Worm (Caenorhabditis elegans) whole organism, late embryonic: ENCODE data around the gene zig-10.

Experiments used
- C08G9.2 ChIP-seq: sonication (generic microtip); optimal IDR thresholded peaks from 2 replicates; lab custom pipeline; 2016; ENCODE audit warnings: mild to moderate bottlenecking, missing genetic modification characterization, moderate library complexity, missing compliant biosample characterization
- C38D4.7 ChIP-seq: fragments of 200-800 bp; sonication (Bioruptor generic); optimal IDR thresholded peaks from 2 replicates; lab custom pipeline; 2018; ENCODE audit warnings: mild to moderate bottlenecking, missing genetic modification characterization, moderate library complexity, missing compliant biosample characterization
- K02D7.2 ChIP-seq: sonication (generic microtip); optimal IDR thresholded peaks from 2 replicates; lab custom pipeline; 2017; ENCODE audit warnings: mild to moderate bottlenecking, missing genetic modification characterization, missing compliant biosample characterization
- K09A11.1 ChIP-seq: sonication (generic microtip); optimal IDR thresholded peaks from 2 replicates; lab custom pipeline; 2017; ENCODE audit warnings: antibody characterized with exemption, mild to moderate bottlenecking, missing genetic modification characterization, missing compliant biosample characterization; ENCODE audit not compliant: insufficient read depth
- T23F11.4 ChIP-seq: fragments of 200-800 bp; sonication (Bioruptor generic); optimal IDR thresholded peaks from 2 replicates; lab custom pipeline; 2018; ENCODE audit warnings: mild to moderate bottlenecking, missing genetic modification characterization, missing compliant biosample characterization
- Y22D7AL.16 ChIP-seq: sonication (generic microtip); optimal IDR thresholded peaks from 2 replicates; lab custom pipeline; 2016; ENCODE audit warnings: missing genetic modification characterization, missing compliant biosample characterization
- ama-1 ChIP-seq: fragments of 150-350 bp; optimal IDR thresholded peaks from 2 replicates; lab custom pipeline; 2014
- ceh-14 ChIP-seq: sonication (generic microtip); optimal IDR thresholded peaks from 2 replicates; lab custom pipeline; 2016; ENCODE audit warnings: missing genotype, missing genetic modification characterization, missing compliant biosample characterization
- ceh-18 ChIP-seq: sonication (generic microtip); optimal IDR thresholded peaks from 2 replicates; lab custom pipeline; 2016; ENCODE audit warnings: missing genetic modification characterization, missing compliant biosample characterization
- ceh-19 ChIP-seq: fragments of 200-800 bp; sonication (Bioruptor generic); optimal IDR thresholded peaks from 2 replicates; lab custom pipeline; 2018; ENCODE audit warnings: mild to moderate bottlenecking, missing genetic modification characterization, missing compliant biosample characterization
- ceh-2 ChIP-seq: sonication (generic microtip); optimal IDR thresholded peaks from 2 replicates; lab custom pipeline; 2016; ENCODE audit warnings: missing genotype, missing genetic modification characterization, missing compliant biosample characterization
- ceh-22 ChIP-seq: sonication (generic microtip); optimal IDR thresholded peaks from 2 replicates; lab custom pipeline; 2017; ENCODE audit warnings: missing biosample characterization, missing genetic modification characterization
- ceh-24 ChIP-seq: sonication (generic microtip); optimal IDR thresholded peaks from 2 replicates; lab custom pipeline; 2016; ENCODE audit warnings: mild to moderate bottlenecking, missing genetic modification characterization, missing compliant biosample characterization
- ceh-31 ChIP-seq: sonication (generic microtip); optimal IDR thresholded peaks from 2 replicates; lab custom pipeline; 2016; ENCODE audit warnings: missing genetic modification characterization, missing compliant biosample characterization
- ceh-34 ChIP-seq: sonication (generic microtip); optimal IDR thresholded peaks from 2 replicates; lab custom pipeline; 2016; ENCODE audit warnings: mild to moderate bottlenecking, missing genetic modification characterization, missing compliant biosample characterization
- ceh-45 ChIP-seq: fragments of 200-800 bp; sonication (Bioruptor generic); IDR thresholded peaks from 2 replicates; pipeline ENCODE4 v1.3.6; 2022; ENCODE audit warnings: missing genetic modification reagents, missing genetic modification characterization, missing compliant biosample characterization
- ceh-48 ChIP-seq: sonication (generic microtip); optimal IDR thresholded peaks from 2 replicates; lab custom pipeline; 2016; ENCODE audit warnings: missing genetic modification characterization, inconsistent platforms, missing compliant biosample characterization
- ceh-9 ChIP-seq: sonication (generic microtip); optimal IDR thresholded peaks from 2 replicates; lab custom pipeline; 2016; ENCODE audit warnings: mild to moderate bottlenecking, missing genetic modification characterization, inconsistent platforms, missing compliant biosample characterization
- che-1 ChIP-seq: sonication (generic microtip); optimal IDR thresholded peaks from 2 replicates; lab custom pipeline; 2016; ENCODE audit warnings: mild to moderate bottlenecking, missing genetic modification characterization, missing compliant biosample characterization
- dmd-4 ChIP-seq: sonication (generic microtip); optimal IDR thresholded peaks from 2 replicates; lab custom pipeline; 2016; ENCODE audit warnings: borderline replicate concordance, missing genetic modification characterization, missing compliant biosample characterization
- dve-1 ChIP-seq: sonication (generic microtip); optimal IDR thresholded peaks from 2 replicates; lab custom pipeline; 2017; ENCODE audit warnings: antibody characterized with exemption, mild to moderate bottlenecking, missing genetic modification characterization, missing compliant biosample characterization
- elt-2 ChIP-seq: sonication (generic microtip); optimal IDR thresholded peaks from 2 replicates; lab custom pipeline; 2016; ENCODE audit warnings: missing genetic modification reagents, missing genetic modification characterization, missing compliant biosample characterization
- eyg-1 ChIP-seq: sonication (generic microtip); optimal IDR thresholded peaks from 2 replicates; lab custom pipeline; 2016; ENCODE audit warnings: missing genotype, missing genetic modification characterization, missing compliant biosample characterization
- fax-1 ChIP-seq: sonication (generic microtip); optimal IDR thresholded peaks from 2 replicates; lab custom pipeline; 2016; ENCODE audit warnings: missing genotype, missing genetic modification characterization, missing compliant biosample characterization
- gmeb-2 ChIP-seq: sonication (generic microtip); optimal IDR thresholded peaks from 2 replicates; lab custom pipeline; 2016; ENCODE audit warnings: missing genetic modification characterization, inconsistent platforms, missing compliant biosample characterization
- hlh-15 ChIP-seq: sonication (generic microtip); optimal IDR thresholded peaks from 2 replicates; lab custom pipeline; 2016; ENCODE audit warnings: missing genetic modification characterization, missing compliant biosample characterization
- hlh-30 ChIP-seq: sonication (generic microtip); optimal IDR thresholded peaks from 2 replicates; lab custom pipeline; 2017; ENCODE audit warnings: antibody characterized with exemption, missing genetic modification characterization, missing compliant biosample characterization; ENCODE audit not compliant: insufficient read depth
- hlh-6 ChIP-seq: sonication (generic microtip); optimal IDR thresholded peaks from 2 replicates; lab custom pipeline; 2016; ENCODE audit warnings: missing genotype, missing genetic modification characterization, missing compliant biosample characterization
- lim-6 ChIP-seq: sonication (generic microtip); optimal IDR thresholded peaks from 2 replicates; lab custom pipeline; 2016; ENCODE audit warnings: missing genetic modification characterization, missing compliant biosample characterization
- lin-11 ChIP-seq: fragments of 200-800 bp; sonication (Bioruptor generic); optimal IDR thresholded peaks from 2 replicates; lab custom pipeline; 2018; ENCODE audit warnings: mild to moderate bottlenecking, missing genetic modification characterization, missing compliant biosample characterization
- mec-3 ChIP-seq: sonication (generic microtip); optimal IDR thresholded peaks from 2 replicates; lab custom pipeline; 2016; ENCODE audit warnings: borderline replicate concordance, missing genetic modification characterization, missing compliant biosample characterization
- nfya-1 ChIP-seq: sonication (generic microtip); optimal IDR thresholded peaks from 2 replicates; lab custom pipeline; 2017; ENCODE audit warnings: missing genetic modification characterization, mild to moderate bottlenecking, missing compliant biosample characterization, antibody characterized with exemption, moderate library complexity
- nhr-232 ChIP-seq: sonication (generic microtip); optimal IDR thresholded peaks from 2 replicates; lab custom pipeline; 2016; ENCODE audit warnings: missing genetic modification characterization, missing compliant biosample characterization
- npax-4 ChIP-seq: sonication (generic microtip); optimal IDR thresholded peaks from 2 replicates; lab custom pipeline; 2016; ENCODE audit warnings: missing genetic modification characterization, missing compliant biosample characterization
- odd-2 ChIP-seq: sonication (generic microtip); optimal IDR thresholded peaks from 2 replicates; lab custom pipeline; 2017; ENCODE audit warnings: antibody characterized with exemption, mild to moderate bottlenecking, missing genetic modification characterization, missing compliant biosample characterization
- pat-9 ChIP-seq: fragments of 200-800 bp; sonication (Bioruptor generic); optimal IDR thresholded peaks from 2 replicates; lab custom pipeline; 2018; ENCODE audit warnings: mild to moderate bottlenecking, missing genetic modification characterization, moderate library complexity, missing compliant biosample characterization
- pax-1 ChIP-seq: fragments of 150-350 bp; optimal IDR thresholded peaks from 2 replicates; lab custom pipeline; 2014; ENCODE audit warnings: missing biosample characterization, missing genetic modification characterization
- pha-2 ChIP-seq: sonication (generic microtip); optimal IDR thresholded peaks from 2 replicates; lab custom pipeline; 2017; ENCODE audit warnings: mild to moderate bottlenecking, missing genetic modification characterization, missing compliant biosample characterization
- pha-4 ChIP-seq: fragments of 150-350 bp; optimal IDR thresholded peaks from 2 replicates; lab custom pipeline; 2018; ENCODE audit warnings: missing biosample characterization, missing genetic modification reagents, missing genetic modification characterization
- pqm-1 ChIP-seq: sonication (generic microtip); optimal IDR thresholded peaks from 2 replicates; lab custom pipeline; 2016; ENCODE audit warnings: missing genetic modification characterization, missing compliant biosample characterization
- rnt-1 ChIP-seq: sonication (generic microtip); optimal IDR thresholded peaks from 2 replicates; lab custom pipeline; 2016; ENCODE audit warnings: missing genetic modification characterization, missing compliant biosample characterization
- sox-2 ChIP-seq: fragments of 200-800 bp; sonication (Bioruptor generic); IDR thresholded peaks from 2 replicates; pipeline ENCODE4 v1.3.6; 2022; ENCODE audit warnings: missing genetic modification reagents, missing genetic modification characterization, missing compliant biosample characterization
- sox-4 ChIP-seq: sonication (generic microtip); optimal IDR thresholded peaks from 2 replicates; lab custom pipeline; 2017; ENCODE audit warnings: mild to moderate bottlenecking, missing genetic modification characterization, inconsistent platforms, missing compliant biosample characterization
- syd-9 ChIP-seq: sonication (generic microtip); optimal IDR thresholded peaks from 2 replicates; lab custom pipeline; 2016; ENCODE audit warnings: mild to moderate bottlenecking, missing genetic modification characterization, moderate library complexity, missing compliant biosample characterization
- tbx-2 ChIP-seq: sonication (generic microtip); optimal IDR thresholded peaks from 2 replicates; lab custom pipeline; 2016; ENCODE audit warnings: missing genetic modification characterization, missing compliant biosample characterization
- ttx-3 ChIP-seq: sonication (generic microtip); optimal IDR thresholded peaks from 2 replicates; lab custom pipeline; 2016; ENCODE audit warnings: missing genetic modification reagents, missing genetic modification characterization, missing compliant biosample characterization
- unc-3 ChIP-seq, 2 experiments: fragments of 200-800 bp in 1 of 2; sonication (Bioruptor generic) in 1 of 2; sonication (generic microtip) in 1 of 2; conservative IDR thresholded peaks in 1 of 2; optimal IDR thresholded peaks in 1 of 2; 2 replicates each; pipeline versions ENCODE4 v1.3.6 to Lab custom; 2016 to 2022; ENCODE audit warnings: missing compliant biosample characterization in 2 of 2, missing genetic modification characterization in 2 of 2, missing genetic modification reagents in 1 of 2
- unc-42 ChIP-seq: sonication (generic microtip); optimal IDR thresholded peaks from 2 replicates; lab custom pipeline; 2016; ENCODE audit warnings: missing genotype, missing genetic modification characterization, missing compliant biosample characterization
- unc-55 ChIP-seq: sonication (generic microtip); optimal IDR thresholded peaks from 2 replicates; lab custom pipeline; 2017; ENCODE audit warnings: missing biosample characterization, missing genetic modification reagents, missing genetic modification characterization
- unc-86 ChIP-seq: sonication (generic microtip); optimal IDR thresholded peaks from 2 replicates; lab custom pipeline; 2016; ENCODE audit warnings: missing genetic modification characterization, missing compliant biosample characterization
- zip-5 ChIP-seq: sonication (generic microtip); optimal IDR thresholded peaks from 2 replicates; lab custom pipeline; 2016; ENCODE audit warnings: missing genetic modification characterization, missing compliant biosample characterization
- ztf-16 ChIP-seq: sonication (generic microtip); optimal IDR thresholded peaks from 2 replicates; lab custom pipeline; 2017; ENCODE audit warnings: missing genetic modification characterization, missing compliant biosample characterization

The zig-10 gene

ce11 chrII:6383183-6383695, 15.3 kb upstream of the zig-10 start, which contains the start of gene F58F12.1:
TSS of gene F58F12.1 (plus strand) at chrII:6383645.
- TF ChIP-seq fax-1 (tag; lab: Kevin White, UChicago) (peak; percentile 59), K09A11.1 (no peak), ztf-16 (tag; lab: Kevin White, UChicago) (no peak), ttx-3 (tag; lab: Kevin White, UChicago) (no peak), pat-9 (tag; lab: Kevin White, UChicago) (no peak), sox-2 (GFP tag; lab: Robert Waterston, UW) (no peak), K02D7.2 (no peak), npax-4 (tag; lab: Kevin White, UChicago) (no peak), ceh-9 (tag; lab: Kevin White, UChicago) (no peak), ceh-2 (peak; percentile 88), ceh-14 (tag; lab: Kevin White, UChicago) (peak; percentile 61), che-1 (tag; lab: Kevin White, UChicago) (no peak), nfya-1 (tag; lab: Kevin White, UChicago) (peak; percentile 26), nhr-232 (tag; lab: Kevin White, UChicago) (no peak), C08G9.2 (tag; lab: Kevin White, UChicago) (peak; percentile 83), dmd-4 (tag; lab: Kevin White, UChicago) (peak; percentile 28), rnt-1 (tag; lab: Kevin White, UChicago) (peak; percentile 57), ceh-48 (tag; lab: Kevin White, UChicago) (no peak), pqm-1 (tag; lab: Kevin White, UChicago) (peak; percentile 14), ceh-45 (GFP tag; lab: Robert Waterston, UW) (no peak), zip-5 (tag; lab: Kevin White, UChicago) (peak; percentile 44), tbx-2 (tag; lab: Kevin White, UChicago) (peak; percentile 88), odd-2 (tag; lab: Kevin White, UChicago) (no peak), sox-4 (tag; lab: Kevin White, UChicago) (no peak), gmeb-2 (tag; lab: Kevin White, UChicago) (peak; percentile 12), unc-3 (GFP tag; conservative IDR thresholded peaks at IDR 0.05; lab: Robert Waterston, UW) (no peak), unc-3 (tag; optimal IDR thresholded peaks at IDR 0.05; lab: Kevin White, UChicago) (no peak), pha-4 (tag; lab: Kevin White, UChicago) (no peak), ceh-18 (tag; lab: Kevin White, UChicago) (peak; percentile 19), Y22D7AL.16 (tag; lab: Kevin White, UChicago) (no peak), ceh-22 (tag; lab: Kevin White, UChicago) (no peak), lin-11 (tag; lab: Kevin White, UChicago) (no peak), ceh-31 (tag; lab: Kevin White, UChicago) (peak; percentile 93), mec-3 (no peak), ceh-24 (tag; lab: Kevin White, UChicago) (no peak), syd-9 (tag; lab: Kevin White, UChicago) (no peak), unc-86 (tag; lab: Kevin White, UChicago) (peak; percentile 14), ama-1 (no peak), lim-6 (tag; lab: Kevin White, UChicago) (no peak), hlh-30 (no peak), dve-1 (tag; lab: Kevin White, UChicago) (no peak), unc-42 (tag; lab: Kevin White, UChicago) (no peak), unc-55 (GFP tag; lab: Kevin White, UChicago) (no peak), C38D4.7 (GFP tag; lab: Kevin White, UChicago) (no peak), eyg-1 (tag; lab: Kevin White, UChicago) (no peak), T23F11.4 (GFP tag; lab: Kevin White, UChicago) (no peak), hlh-15 (tag; lab: Kevin White, UChicago) (no peak), ceh-19 (GFP tag; lab: Kevin White, UChicago) (no peak), hlh-6 (tag; lab: Kevin White, UChicago) (no peak), pha-2 (no peak), ceh-34 (tag; lab: Kevin White, UChicago) (peak; percentile 31), elt-2 (tag; lab: Kevin White, UChicago) (peak; percentile 48), pax-1 (no peak)
